Worm (Caenorhabditis elegans) whole organism, L1 larva: Measurements from ENCODE around the gene ttr-51.

Experiments
- alr-1 ChIP-seq: fragments of 200-800 bp; sonication (Bioruptor generic); optimal IDR thresholded peaks from 2 replicates; lab custom pipeline; 2018; ENCODE audit warnings: borderline replicate concordance, mild to moderate bottlenecking, missing genetic modification characterization, missing compliant biosample characterization
- ama-1 ChIP-seq: fragments of 150-350 bp; optimal IDR thresholded peaks from 2 replicates; lab custom pipeline; 2014
- ceh-82 ChIP-seq, 3 experiments: fragments of 150-350 bp in 1 of 3; sonication (generic microtip) in 2 of 3; optimal IDR thresholded peaks; 2 replicates each; lab custom pipeline; 2014 to 2017; ENCODE audit warnings: missing biosample characterization in 3 of 3, missing genetic modification characterization in 3 of 3
- elt-2 ChIP-seq: sonication (generic microtip); optimal IDR thresholded peaks from 2 replicates; lab custom pipeline; 2016; ENCODE audit warnings: missing genetic modification characterization, mild to moderate bottlenecking, inconsistent platforms, missing compliant biosample characterization, missing genetic modification reagents
- hpl-2 ChIP-seq: fragments of 150-350 bp; optimal IDR thresholded peaks from 2 replicates; lab custom pipeline; 2014; ENCODE audit warnings: missing biosample characterization, missing genetic modification reagents, missing genetic modification characterization
- lin-39 ChIP-seq: fragments of 150-350 bp; optimal IDR thresholded peaks from 2 replicates; lab custom pipeline; 2014; ENCODE audit warnings: missing biosample characterization, missing genetic modification reagents, missing genetic modification characterization
- lir-3 ChIP-seq: sonication (generic microtip); optimal IDR thresholded peaks from 2 replicates; lab custom pipeline; 2016; ENCODE audit warnings: mild to moderate bottlenecking, missing genetic modification characterization, moderate library complexity, missing compliant biosample characterization; ENCODE audit not compliant: poor library complexity
- nhr-71 ChIP-seq: sonication (generic microtip); optimal IDR thresholded peaks from 2 replicates; lab custom pipeline; 2016; ENCODE audit warnings: mild to moderate bottlenecking, missing genetic modification characterization, moderate library complexity, missing compliant biosample characterization
- pqm-1 ChIP-seq: sonication (generic microtip); optimal IDR thresholded peaks from 3 replicates; lab custom pipeline; 2017; ENCODE audit warnings: missing biosample characterization, missing genetic modification characterization
- rnt-1 ChIP-seq: sonication (generic microtip); optimal IDR thresholded peaks from 2 replicates; lab custom pipeline; 2016; ENCODE audit warnings: mild to moderate bottlenecking, missing genetic modification characterization, moderate library complexity, missing compliant biosample characterization
- sox-4 ChIP-seq: sonication (generic microtip); optimal IDR thresholded peaks from 2 replicates; lab custom pipeline; 2016; ENCODE audit warnings: missing genetic modification characterization, missing compliant biosample characterization
- sptf-1 ChIP-seq: fragments of 150-350 bp; optimal IDR thresholded peaks from 2 replicates; lab custom pipeline; 2014; ENCODE audit warnings: missing biosample characterization, missing genetic modification characterization
- sup-37 ChIP-seq: fragments of 200-800 bp; sonication (Bioruptor generic); optimal IDR thresholded peaks from 2 replicates; lab custom pipeline; 2018; ENCODE audit warnings: mild to moderate bottlenecking, missing genetic modification characterization, missing compliant biosample characterization
- ztf-4 ChIP-seq: fragments of 150-350 bp; optimal IDR thresholded peaks from 2 replicates; lab custom pipeline; 2014; ENCODE audit warnings: missing biosample characterization, missing genetic modification characterization

DNA sequence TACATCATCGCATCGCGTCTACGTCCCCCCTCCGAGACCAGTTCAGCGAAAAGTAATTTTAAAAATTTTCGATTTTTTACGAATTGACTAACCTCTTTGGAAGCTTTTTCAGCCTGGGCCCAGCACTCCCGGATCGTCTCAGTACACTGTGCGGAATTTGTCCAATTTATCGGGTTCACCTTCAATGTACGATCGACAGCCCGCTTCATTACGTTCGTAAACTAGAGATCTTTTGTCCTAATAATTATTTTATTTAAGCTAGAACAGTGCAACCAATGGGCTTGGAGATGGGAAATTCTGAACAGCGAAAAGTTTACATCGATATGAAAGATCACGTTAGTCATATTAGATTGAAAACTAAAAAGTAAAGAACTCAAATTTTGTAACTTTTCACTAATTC lies 10.8 kb downstream of the ttr-51 start:
- no peak for TF ChIP-seq lin-39 (tag; lab: Kevin White, UChicago)
- TF ChIP-seq ama-1 (lab: Kevin White, UChicago), result no peak
- TF ChIP-seq rnt-1 (tag; lab: Kevin White, UChicago), result no peak
- no peak for TF ChIP-seq ceh-82 (tag; optimal IDR thresholded peaks at IDR 0.05; lab: Kevin White, UChicago)
- no peak for TF ChIP-seq pqm-1 (tag; lab: Kevin White, UChicago)
- no peak for TF ChIP-seq nhr-71 (tag; lab: Kevin White, UChicago)
- no peak for TF ChIP-seq sptf-1 (tag; lab: Kevin White, UChicago)
- no peak for TF ChIP-seq sox-4
- TF ChIP-seq elt-2 (tag; lab: Kevin White, UChicago), result no peak
- no peak for TF ChIP-seq ztf-4
- TF ChIP-seq hpl-2 (GFP tag; lab: Kevin White, UChicago), result no peak
- no peak for TF ChIP-seq lir-3
- no peak for TF ChIP-seq sup-37 (GFP tag; lab: Kevin White, UChicago)
- no peak for TF ChIP-seq alr-1
